Fruit fly (Drosophila melanogaster) whole organism, embryonic: ENCODE results near the gene COX7AL2.

Source experiments
- Antp ChIP-seq: fragments of 200-800 bp; sonication (Bioruptor generic); optimal IDR thresholded peaks from 3 replicates; lab custom pipeline; 2016; ENCODE audit warnings: missing biosample characterization, missing genetic modification characterization
- CG13775 ChIP-seq: fragments of 200-800 bp; sonication (Bioruptor generic); optimal IDR thresholded peaks from 3 replicates; lab custom pipeline; 2017; ENCODE audit warnings: missing biosample characterization, mild to moderate bottlenecking, missing genetic modification characterization
- CG15479 ChIP-seq: fragments of 200-800 bp; sonication (Bioruptor generic); optimal IDR thresholded peaks from 3 replicates; lab custom pipeline; 2019; ENCODE audit warnings: missing biosample characterization, mild to moderate bottlenecking, missing genetic modification characterization, moderate library complexity
- CG2129 ChIP-seq: fragments of 200-800 bp; sonication (Bioruptor generic); IDR thresholded peaks from 2 replicates; pipeline ENCODE4 v1.3.6; 2022; ENCODE audit warnings: missing biosample characterization, missing genetic modification characterization; ENCODE audit not compliant: partially characterized antibody
- CG30020 ChIP-seq: fragments of 200-800 bp; optimal IDR thresholded peaks from 2 replicates; lab custom pipeline; 2019; ENCODE audit warnings: missing biosample characterization, mild to moderate bottlenecking, missing genetic modification characterization, moderate library complexity
- CG33213 ChIP-seq: fragments of 200-800 bp; sonication (Bioruptor generic); optimal IDR thresholded peaks from 3 replicates; lab custom pipeline; 2016; ENCODE audit warnings: missing biosample characterization, missing genetic modification characterization
- CG3995 ChIP-seq: fragments of 200-800 bp; sonication (Bioruptor generic); optimal IDR thresholded peaks from 3 replicates; lab custom pipeline; 2016; ENCODE audit warnings: missing biosample characterization, missing genetic modification characterization
- CG5245 ChIP-seq: fragments of 200-800 bp; sonication (Bioruptor generic); optimal IDR thresholded peaks from 3 replicates; lab custom pipeline; 2016; ENCODE audit warnings: missing biosample characterization, missing genetic modification characterization
- CG6813 ChIP-seq: fragments of 200-800 bp; sonication (Bioruptor generic); optimal IDR thresholded peaks from 2 replicates; lab custom pipeline; 2017; ENCODE audit warnings: missing biosample characterization, missing genetic modification characterization, mild to moderate bottlenecking, moderate library complexity, missing genetic modification reagents
- CG7786 ChIP-seq: fragments of 200-800 bp; sonication (Bioruptor generic); optimal IDR thresholded peaks from 2 replicates; lab custom pipeline; 2016; ENCODE audit warnings: missing biosample characterization, missing genetic modification characterization
- CG8089 ChIP-seq: fragments of 200-800 bp; sonication (Bioruptor generic); optimal IDR thresholded peaks from 3 replicates; lab custom pipeline; 2016; ENCODE audit warnings: missing biosample characterization, missing genetic modification characterization
- CG8281 ChIP-seq: fragments of 200-800 bp; sonication (Bioruptor generic); optimal IDR thresholded peaks from 2 replicates; lab custom pipeline; 2018; ENCODE audit warnings: missing biosample characterization, mild to moderate bottlenecking, missing genetic modification characterization, moderate library complexity
- D ChIP-seq, 2 experiments: fragments of 200-800 bp in 1 of 2; fragments of >200 bp in 1 of 2; sonication (Bioruptor generic) in 1 of 2; optimal IDR thresholded peaks; 2 replicates in 1 of 2; 3 replicates in 1 of 2; lab custom pipeline; 2017; ENCODE audit warnings: mild to moderate bottlenecking in 1 of 2, missing biosample characterization in 1 of 2, missing genetic modification characterization in 1 of 2, missing genetic modification reagents in 1 of 2
- Doc3 ChIP-seq: fragments of 200-800 bp; sonication (Bioruptor generic); IDR thresholded peaks from 3 replicates; pipeline ENCODE4 v1.3.6; 2022; ENCODE audit warnings: missing biosample characterization, missing genetic modification characterization; ENCODE audit not compliant: partially characterized antibody
- H2.0 ChIP-seq: fragments of 200-800 bp; sonication (Bioruptor generic); IDR thresholded peaks from 2 replicates; pipeline ENCODE4 v1.3.6; 2022; ENCODE audit warnings: missing biosample characterization, missing genetic modification characterization
- HLH4C ChIP-seq: fragments of 200-800 bp; sonication (Bioruptor generic); IDR thresholded peaks from 3 replicates; pipeline ENCODE4 v1.3.6; 2022; ENCODE audit warnings: missing biosample characterization, missing genetic modification characterization; ENCODE audit not compliant: partially characterized antibody
- Hr3 ChIP-seq: fragments of 200-800 bp; sonication (Bioruptor generic); optimal IDR thresholded peaks from 3 replicates; lab custom pipeline; 2016; ENCODE audit warnings: missing biosample characterization, missing genetic modification characterization
- Neu2 ChIP-seq: fragments of 200-800 bp; sonication (Bioruptor generic); optimal IDR thresholded peaks from 3 replicates; lab custom pipeline; 2016; ENCODE audit warnings: missing biosample characterization, missing genetic modification characterization, borderline replicate concordance
- Poxn ChIP-seq: fragments of 200-800 bp; sonication (Bioruptor generic); IDR thresholded peaks from 2 replicates; pipeline ENCODE4 v1.3.6; 2022; ENCODE audit warnings: missing biosample characterization, missing genetic modification characterization
- Sox102F ChIP-seq: fragments of 200-800 bp; sonication (Bioruptor generic); optimal IDR thresholded peaks from 2 replicates; lab custom pipeline; 2018; ENCODE audit warnings: missing biosample characterization, mild to moderate bottlenecking, missing genetic modification characterization, moderate library complexity
- Spps ChIP-seq: fragments of 200-800 bp; sonication (Bioruptor generic); optimal IDR thresholded peaks from 2 replicates; lab custom pipeline; 2018; ENCODE audit warnings: missing biosample characterization, mild to moderate bottlenecking, missing genetic modification characterization
- Stat92E ChIP-seq, 3 experiments: fragments of >200 bp in 2 of 3; fragments of 200-800 bp in 1 of 3; sonication (Bioruptor generic) in 1 of 3; optimal IDR thresholded peaks; 2 replicates each; lab custom pipeline; 2017 to 2019; ENCODE audit warnings: missing biosample characterization in 3 of 3, missing genetic modification characterization in 3 of 3, mild to moderate bottlenecking in 1 of 3, moderate library complexity in 1 of 3
- Xrp1 ChIP-seq: fragments of 200-800 bp; sonication (Bioruptor generic); IDR thresholded peaks from 2 replicates; pipeline ENCODE4 v1.3.6; 2022; ENCODE audit warnings: missing biosample characterization, missing genetic modification characterization
- al ChIP-seq: fragments of 200-800 bp; sonication (Bioruptor generic); IDR thresholded peaks from 2 replicates; pipeline ENCODE4 v1.3.6; 2022; ENCODE audit warnings: missing biosample characterization, missing genetic modification characterization
- ato ChIP-seq: fragments of 200-800 bp; sonication (Bioruptor generic); IDR thresholded peaks from 2 replicates; pipeline ENCODE4 v1.3.6; 2022; ENCODE audit warnings: missing biosample characterization, missing genetic modification characterization; ENCODE audit not compliant: partially characterized antibody
- bcd ChIP-seq: fragments of 200-800 bp; sonication (Bioruptor generic); optimal IDR thresholded peaks from 2 replicates; lab custom pipeline; 2017; ENCODE audit warnings: missing biosample characterization, mild to moderate bottlenecking, missing genetic modification characterization
- cg ChIP-seq: fragments of 200-800 bp; sonication (Bioruptor generic); optimal IDR thresholded peaks from 3 replicates; lab custom pipeline; 2019; ENCODE audit warnings: missing biosample characterization, mild to moderate bottlenecking, missing genetic modification characterization, moderate library complexity
- chm ChIP-seq: fragments of 200-800 bp; sonication (Bioruptor generic); IDR thresholded peaks from 2 replicates; pipeline ENCODE4 v1.3.6; 2022; ENCODE audit warnings: missing biosample characterization, missing genetic modification characterization
- da ChIP-seq: fragments of 200-800 bp; sonication (Bioruptor generic); optimal IDR thresholded peaks from 2 replicates; lab custom pipeline; 2016; ENCODE audit warnings: missing biosample characterization, missing genetic modification characterization
- fd102C ChIP-seq: fragments of 200-800 bp; sonication (Bioruptor generic); optimal IDR thresholded peaks from 2 replicates; lab custom pipeline; 2018; ENCODE audit warnings: missing biosample characterization, mild to moderate bottlenecking, missing genetic modification characterization, moderate library complexity
- fu2 ChIP-seq: fragments of 200-800 bp; sonication (Bioruptor generic); optimal IDR thresholded peaks from 2 replicates; lab custom pipeline; 2016; ENCODE audit warnings: missing biosample characterization, missing genetic modification characterization
- gro ChIP-seq: fragments of 200-800 bp; sonication (Bioruptor generic); optimal IDR thresholded peaks from 2 replicates; lab custom pipeline; 2016; ENCODE audit warnings: missing biosample characterization, missing genetic modification characterization
- ham ChIP-seq: fragments of 200-800 bp; sonication (Bioruptor generic); IDR thresholded peaks from 2 replicates; pipeline ENCODE4 v1.3.6; 2022; ENCODE audit warnings: missing biosample characterization, missing genetic modification characterization
- insv ChIP-seq, 2 experiments: fragments of 200-800 bp; sonication (Bioruptor generic); optimal IDR thresholded peaks; 3 replicates each; lab custom pipeline; 2016 to 2018; ENCODE audit warnings: missing biosample characterization in 2 of 2, missing genetic modification characterization in 2 of 2
- lbe ChIP-seq: fragments of 200-800 bp; sonication (Bioruptor generic); optimal IDR thresholded peaks from 2 replicates; lab custom pipeline; 2016; ENCODE audit warnings: missing biosample characterization, mild to moderate bottlenecking, missing genetic modification characterization
- lov ChIP-seq, 2 experiments: fragments of 200-800 bp in 1 of 2; fragments of >200 bp in 1 of 2; sonication (Bioruptor generic) in 1 of 2; IDR thresholded peaks in 1 of 2; optimal IDR thresholded peaks in 1 of 2; 2 replicates in 1 of 2; 3 replicates in 1 of 2; pipeline versions ENCODE4 v1.3.6 to Lab custom; 2017 to 2022; ENCODE audit warnings: missing biosample characterization in 1 of 2, missing genetic modification characterization in 1 of 2
- mam ChIP-seq: fragments of 200-800 bp; sonication (Bioruptor generic); optimal IDR thresholded peaks from 3 replicates; lab custom pipeline; 2016; ENCODE audit warnings: missing biosample characterization, missing genetic modification characterization
- mirr ChIP-seq: fragments of 200-800 bp; sonication (Bioruptor generic); optimal IDR thresholded peaks from 3 replicates; lab custom pipeline; 2018; ENCODE audit warnings: missing biosample characterization, mild to moderate bottlenecking, missing genetic modification characterization
- mld ChIP-seq: fragments of 200-800 bp; sonication (Bioruptor generic); IDR thresholded peaks from 3 replicates; pipeline ENCODE4 v1.3.6; 2022; ENCODE audit warnings: missing biosample characterization, missing genetic modification characterization; ENCODE audit not compliant: partially characterized antibody
- rib ChIP-seq: fragments of 200-800 bp; sonication (Bioruptor generic); IDR thresholded peaks from 2 replicates; pipeline ENCODE4 v1.3.6; 2022; ENCODE audit warnings: missing biosample characterization, missing genetic modification characterization
- sisA ChIP-seq: fragments of 200-800 bp; sonication (Bioruptor generic); IDR thresholded peaks from 2 replicates; pipeline ENCODE4 v1.3.6; 2022; ENCODE audit warnings: missing biosample characterization, missing genetic modification characterization
- slou ChIP-seq: fragments of 200-800 bp; sonication (Bioruptor generic); optimal IDR thresholded peaks from 3 replicates; lab custom pipeline; 2016; ENCODE audit warnings: missing biosample characterization, missing genetic modification characterization
- sna ChIP-seq: fragments of 200-800 bp; sonication (Bioruptor generic); IDR thresholded peaks from 2 replicates; pipeline ENCODE4 v1.3.6; 2022; ENCODE audit warnings: missing biosample characterization, missing genetic modification characterization; ENCODE audit not compliant: partially characterized antibody
- ssp ChIP-seq: fragments of 200-800 bp; sonication (Bioruptor generic); IDR thresholded peaks from 2 replicates; pipeline ENCODE4 v1.3.6; 2022; ENCODE audit warnings: missing biosample characterization, missing genetic modification characterization
- vfl ChIP-seq: fragments of 200-800 bp; sonication (Bioruptor generic); optimal IDR thresholded peaks from 2 replicates; lab custom pipeline; 2016; ENCODE audit warnings: missing biosample characterization, missing genetic modification characterization
- vnd ChIP-seq: fragments of 200-800 bp; sonication (Bioruptor generic); IDR thresholded peaks from 3 replicates; pipeline ENCODE4 v1.3.6; 2022; ENCODE audit warnings: missing biosample characterization, missing genetic modification characterization; ENCODE audit not compliant: partially characterized antibody
- wek ChIP-seq: fragments of 200-800 bp; sonication (Bioruptor generic); optimal IDR thresholded peaks from 3 replicates; lab custom pipeline; 2018; ENCODE audit warnings: missing biosample characterization, mild to moderate bottlenecking, missing genetic modification characterization, moderate library complexity

COX7AL2 gene

dm6 chr2L:2196590-2197474 lies 880 bp downstream of the COX7AL2 start (continued):
- TF ChIP-seq wek (GFP tag; lab: Kevin White, UChicago) (peak; percentile 46), lov (optimal IDR thresholded peaks at IDR 0.05; lab: Kevin White, UChicago) (no peak), lov (GFP tag; IDR thresholded peaks at IDR 0.05; lab: Robert Waterston, UW) (no peak), bcd (GFP tag; lab: Kevin White, UChicago) (no peak), Xrp1 (GFP tag; lab: Robert Waterston, UW) (no peak), cg (GFP tag; lab: Kevin White, UChicago) (peak; percentile 98), CG7786 (peak; percentile 27), CG15479 (peak; percentile 87), Neu2 (GFP tag; lab: Kevin White, UChicago) (no peak), slou (GFP tag; lab: Kevin White, UChicago) (peak; percentile 61), da (GFP tag; lab: Kevin White, UChicago) (peak; percentile 10), CG13775 (GFP tag; lab: Kevin White, UChicago) (peak; percentile 55), sisA (no peak), HLH4C (no peak), ham (GFP tag; lab: Robert Waterston, UW) (no peak), CG30020 (tag; lab: Kevin White, UChicago) (no peak), CG6813 (GFP tag; lab: Kevin White, UChicago) (peak; percentile 30), mld (GFP tag; lab: Robert Waterston, UW) (no peak), CG2129 (no peak), D (optimal IDR thresholded peaks at IDR 0.05; lab: Kevin White, UChicago) (peak; percentile 91), D (GFP tag; optimal IDR thresholded peaks at IDR 0.05; lab: Kevin White, UChicago) (peak; percentile 16), fu2 (no peak), rib (GFP tag; lab: Robert Waterston, UW) (no peak), Sox102F (GFP tag; lab: Kevin White, UChicago) (peak; percentile 40), vfl (GFP tag; lab: Kevin White, UChicago) (peak; percentile 11), mirr (GFP tag; lab: Kevin White, UChicago) (peak; percentile 86), CG8089 (GFP tag; lab: Kevin White, UChicago) (peak; percentile 16), Doc3 (GFP tag; lab: Robert Waterston, UW) (no peak), Stat92E (GFP tag; optimal IDR thresholded peaks at IDR 0.05; lab: Kevin White, UChicago) (peak in 1 of 3 experiments; percentile 97), vnd (GFP tag; lab: Robert Waterston, UW) (no peak), CG3995 (GFP tag; lab: Kevin White, UChicago) (peak; percentile 17), insv (GFP tag; optimal IDR thresholded peaks at IDR 0.05; lab: Kevin White, UChicago) (peak in 1 of 2 experiments; percentile 56), H2.0 (GFP tag; lab: Robert Waterston, UW) (no peak), mam (GFP tag; lab: Kevin White, UChicago) (peak; percentile 26), al (no peak), CG5245 (GFP tag; lab: Kevin White, UChicago) (peak; percentile 18), Spps (tag; lab: Kevin White, UChicago) (peak; percentile 25), Poxn (no peak), chm (GFP tag; lab: Robert Waterston, UW) (no peak), Hr3 (GFP tag; lab: Kevin White, UChicago) (peak; percentile 62), lbe (peak; percentile 54), ssp (GFP tag; lab: Robert Waterston, UW) (no peak), Antp (peak; percentile 18), gro (GFP tag; lab: Kevin White, UChicago) (peak; percentile 56), ato (no peak), fd102C (GFP tag; lab: Kevin White, UChicago) (no peak), sna (GFP tag; lab: Robert Waterston, UW) (no peak), CG33213 (GFP tag; lab: Kevin White, UChicago) (peak; percentile 63), CG8281 (tag; lab: Kevin White, UChicago) (peak; percentile 14)
